Worm (Caenorhabditis elegans): ENCODE results near the gene T19H5.7.

T19H5.7 gene

ce11 chrII:9500926-9501325, 21.0 kb upstream of the T19H5.7 start:
- TF ChIP-seq unc-39 (tag; optimal IDR thresholded peaks at IDR 0.05) (no peak), fos-1 (tag; optimal IDR thresholded peaks at IDR 0.05) (peak; percentile 78), nhr-237 (tag; optimal IDR thresholded peaks at IDR 0.05) (no peak), ceh-82 (tag; optimal IDR thresholded peaks at IDR 0.05) (no peak), mab-5 (tag; optimal IDR thresholded peaks at IDR 0.05) (no peak), egl-27 (tag; optimal IDR thresholded peaks at IDR 0.05) (no peak), lin-11 (tag; optimal IDR thresholded peaks at IDR 0.05) (no peak), nhr-11 (tag; optimal IDR thresholded peaks at IDR 0.05) (no peak), blmp-1 (tag; optimal IDR thresholded peaks at IDR 0.05; ENCODE audit: insufficient read depth) (no peak), nhr-23 (tag; optimal IDR thresholded peaks at IDR 0.05) (no peak), Y55F3AM.14 (GFP tag; optimal IDR thresholded peaks at IDR 0.05) (no peak), nhr-21 (tag; optimal IDR thresholded peaks at IDR 0.05) (no peak), ceh-16 (tag; optimal IDR thresholded peaks at IDR 0.05) (no peak), crh-2 (tag; optimal IDR thresholded peaks at IDR 0.05) (peak; percentile 66), ztf-1 (GFP tag; conservative IDR thresholded peaks at IDR 0.05) (no peak), elt-1 (tag; optimal IDR thresholded peaks at IDR 0.05) (no peak), ztf-4 (tag; optimal IDR thresholded peaks at IDR 0.05) (no peak), sma-9 (GFP tag; optimal IDR thresholded peaks at IDR 0.05) (peak; percentile 92), sma-9 (tag; optimal IDR thresholded peaks at IDR 0.05) (no peak), nhr-10 (tag; optimal IDR thresholded peaks at IDR 0.05) (no peak), nhr-6 (tag; optimal IDR thresholded peaks at IDR 0.05) (no peak), aly-2 (tag; optimal IDR thresholded peaks at IDR 0.05) (no peak), alr-1 (tag; optimal IDR thresholded peaks at IDR 0.05) (no peak), lin-13 (GFP tag; optimal IDR thresholded peaks at IDR 0.05) (no peak), gmeb-1 (tag; optimal IDR thresholded peaks at IDR 0.05) (peak; percentile 46), dmd-4 (tag; optimal IDR thresholded peaks at IDR 0.05) (no peak), nhr-129 (tag; optimal IDR thresholded peaks at IDR 0.05) (peak; percentile 7), ztf-11 (tag; optimal IDR thresholded peaks at IDR 0.05) (no peak), R02D3.7 (tag; optimal IDR thresholded peaks at IDR 0.05) (no peak), lin-39 (tag; optimal IDR thresholded peaks at IDR 0.05) (no peak), F13H6.1 (tag; optimal IDR thresholded peaks at IDR 0.05) (peak; percentile 78), mdl-1 (tag; optimal IDR thresholded peaks at IDR 0.05) (peak in 1 of 2 experiments; percentile 63), snpc-4 (tag; optimal IDR thresholded peaks at IDR 0.05) (no peak), zag-1 (tag; optimal IDR thresholded peaks at IDR 0.05) (no peak), sma-3 (GFP tag; optimal IDR thresholded peaks at IDR 0.05) (peak; percentile 49)

DNA sequence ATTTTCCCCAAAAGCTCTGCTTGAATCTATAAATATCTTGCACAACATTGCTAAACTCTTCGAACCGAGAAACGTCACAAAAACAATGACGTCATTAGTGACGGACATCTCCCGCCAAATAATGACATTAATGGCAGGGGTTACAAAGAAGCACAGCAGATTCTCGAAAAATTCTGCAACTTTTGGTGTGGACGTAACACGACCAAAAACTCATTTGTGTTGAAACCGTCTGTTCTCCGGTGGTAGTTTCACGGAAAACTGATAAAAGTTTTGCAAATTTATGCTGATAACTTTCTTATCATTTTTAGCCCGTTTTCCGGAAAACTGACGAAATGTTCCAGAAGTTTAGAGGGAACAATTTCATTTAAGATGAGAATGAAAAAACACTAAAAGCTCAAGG, 18.7 kb upstream of the T19H5.7 start:
- TF ChIP-seq nhr-21 (tag; optimal IDR thresholded peaks at IDR 0.05), result no peak
- TF ChIP-seq egl-27 (tag; optimal IDR thresholded peaks at IDR 0.05), result no peak
- peak; percentile 23 for TF ChIP-seq gmeb-1 (tag; optimal IDR thresholded peaks at IDR 0.05)
- no peak for TF ChIP-seq nhr-25 (tag; optimal IDR thresholded peaks at IDR 0.05)
- TF ChIP-seq C34F6.9 (tag; optimal IDR thresholded peaks at IDR 0.05), result no peak
- peak; percentile 38 for TF ChIP-seq fos-1 (tag; optimal IDR thresholded peaks at IDR 0.05)
- peak; percentile 13 for TF ChIP-seq sma-9 (GFP tag; optimal IDR thresholded peaks at IDR 0.05)
- TF ChIP-seq sma-9 (tag; optimal IDR thresholded peaks at IDR 0.05), result no peak

- TF ChIP-seq fos-1 (tag; optimal IDR thresholded peaks at IDR 0.05) (no peak), blmp-1 (tag; optimal IDR thresholded peaks at IDR 0.05; ENCODE audit: insufficient read depth) (no peak), unc-39 (tag; optimal IDR thresholded peaks at IDR 0.05) (no peak), gmeb-1 (tag; optimal IDR thresholded peaks at IDR 0.05) (no peak), zag-1 (tag; optimal IDR thresholded peaks at IDR 0.05) (peak; percentile 29), nhr-12 (tag; optimal IDR thresholded peaks at IDR 0.05) (no peak), aly-2 (tag; optimal IDR thresholded peaks at IDR 0.05) (no peak), ama-1 (optimal IDR thresholded peaks at IDR 0.05) (no peak), ZK546.5 (tag; optimal IDR thresholded peaks at IDR 0.05) (no peak), lsy-2 (tag; optimal IDR thresholded peaks at IDR 0.05) (peak in 1 of 2 experiments; percentile 34), elt-1 (tag; optimal IDR thresholded peaks at IDR 0.05) (no peak), ztf-1 (GFP tag; conservative IDR thresholded peaks at IDR 0.05) (no peak), sma-3 (GFP tag; optimal IDR thresholded peaks at IDR 0.05) (no peak), sem-4 (tag; optimal IDR thresholded peaks at IDR 0.05) (peak; percentile 41), mab-5 (tag; optimal IDR thresholded peaks at IDR 0.05) (no peak), lin-13 (GFP tag; optimal IDR thresholded peaks at IDR 0.05) (no peak), alr-1 (tag; optimal IDR thresholded peaks at IDR 0.05) (no peak), unc-55 (GFP tag; optimal IDR thresholded peaks at IDR 0.05) (peak; percentile 67), Y55F3AM.14 (GFP tag; optimal IDR thresholded peaks at IDR 0.05) (no peak), mdl-1 (tag; optimal IDR thresholded peaks at IDR 0.05) (no peak), snpc-4 (tag; optimal IDR thresholded peaks at IDR 0.05) (no peak), nhr-23 (tag; optimal IDR thresholded peaks at IDR 0.05) (no peak), nhr-11 (tag; optimal IDR thresholded peaks at IDR 0.05) (no peak), unc-62 (GFP tag; optimal IDR thresholded peaks at IDR 0.05) (no peak), egl-27 (tag; optimal IDR thresholded peaks at IDR 0.05) (no peak), elt-3 (tag; optimal IDR thresholded peaks at IDR 0.05) (no peak), crh-2 (tag; optimal IDR thresholded peaks at IDR 0.05) (peak; percentile 43), lin-11 (tag; optimal IDR thresholded peaks at IDR 0.05) (no peak), ceh-16 (tag; optimal IDR thresholded peaks at IDR 0.05) (no peak), ceh-82 (tag; optimal IDR thresholded peaks at IDR 0.05) (no peak), nhr-77 (tag; optimal IDR thresholded peaks at IDR 0.05) (no peak), sma-9 (GFP tag; optimal IDR thresholded peaks at IDR 0.05) (peak; percentile 29), sma-9 (tag; optimal IDR thresholded peaks at IDR 0.05) (no peak), lin-39 (tag; optimal IDR thresholded peaks at IDR 0.05) (no peak), nhr-237 (tag; optimal IDR thresholded peaks at IDR 0.05) (no peak), peb-1 (tag; optimal IDR thresholded peaks at IDR 0.05) (no peak), nhr-25 (tag; optimal IDR thresholded peaks at IDR 0.05) (no peak), C34F6.9 (tag; optimal IDR thresholded peaks at IDR 0.05) (peak; percentile 40), F13H6.1 (tag; optimal IDR thresholded peaks at IDR 0.05) (no peak)
These were observed 17.4 kb upstream of the T19H5.7 start for ce11 chrII:9497309-9497708.

All from whole organism, L2 larva.